Worm (Caenorhabditis elegans) whole organism, L1 larva: ENCODE data around the gene ZC449.4.
A peak's percentile ranks its signal among the peaks of the same experiment; 100 is the strongest.

Experiments used
- C16A3.4 ChIP-seq: fragments of 150-350 bp; optimal IDR thresholded peaks from 2 replicates; lab custom pipeline; 2014; ENCODE audit warnings: missing biosample characterization, missing genetic modification characterization
- aha-1 ChIP-seq: fragments of 150-350 bp; optimal IDR thresholded peaks from 2 replicates; lab custom pipeline; 2014; ENCODE audit warnings: missing biosample characterization, missing genetic modification characterization
- alr-1 ChIP-seq: fragments of 200-800 bp; sonication (Bioruptor generic); optimal IDR thresholded peaks from 2 replicates; lab custom pipeline; 2018; ENCODE audit warnings: borderline replicate concordance, mild to moderate bottlenecking, missing genetic modification characterization, missing compliant biosample characterization
- ama-1 ChIP-seq: fragments of 150-350 bp; optimal IDR thresholded peaks from 2 replicates; lab custom pipeline; 2014
- ceh-63 ChIP-seq: fragments of 200-800 bp; sonication (Bioruptor generic); optimal IDR thresholded peaks from 2 replicates; lab custom pipeline; 2018; ENCODE audit warnings: mild to moderate bottlenecking, missing genetic modification characterization, missing compliant biosample characterization
- ceh-8 ChIP-seq: fragments of 200-800 bp; sonication (Bioruptor generic); optimal IDR thresholded peaks from 2 replicates; lab custom pipeline; 2018; ENCODE audit warnings: mild to moderate bottlenecking, missing genetic modification characterization, moderate library complexity, missing compliant biosample characterization
- ceh-88 ChIP-seq: fragments of 200-800 bp; sonication (Bioruptor generic); IDR thresholded peaks from 2 replicates; pipeline ENCODE4 v1.3.6; 2022; ENCODE audit warnings: missing genetic modification characterization, missing compliant biosample characterization
- ces-1 ChIP-seq: fragments of 150-350 bp; optimal IDR thresholded peaks from 2 replicates; lab custom pipeline; 2014; ENCODE audit warnings: missing biosample characterization, missing genetic modification reagents, missing genetic modification characterization
- dpl-1 ChIP-seq, 3 experiments: fragments of 150-350 bp in 2 of 3; sonication (generic microtip) in 1 of 3; optimal IDR thresholded peaks; 2 replicates each; lab custom pipeline; 2014 to 2017; ENCODE audit warnings: missing biosample characterization in 3 of 3, missing genetic modification characterization in 3 of 3, missing genetic modification reagents in 3 of 3
- efl-1 ChIP-seq, 4 experiments: fragments of 150-350 bp; optimal IDR thresholded peaks in 3 of 4; peaks in 1 of 4; 1 replicate in 1 of 4; 2 replicates in 3 of 4; lab custom pipeline; 2014; ENCODE audit warnings: missing biosample characterization in 2 of 4, missing genetic modification characterization in 2 of 4, missing genetic modification reagents in 2 of 4
- elt-2 ChIP-seq: sonication (generic microtip); optimal IDR thresholded peaks from 2 replicates; lab custom pipeline; 2016; ENCODE audit warnings: missing genetic modification characterization, mild to moderate bottlenecking, inconsistent platforms, missing compliant biosample characterization, missing genetic modification reagents
- ets-5 ChIP-seq: fragments of 200-800 bp; sonication (Bioruptor generic); IDR thresholded peaks from 2 replicates; pipeline ENCODE4 v1.3.6; 2022; ENCODE audit warnings: missing genetic modification characterization, missing compliant biosample characterization
- fkh-10 ChIP-seq: sonication (generic microtip); optimal IDR thresholded peaks from 2 replicates; lab custom pipeline; 2017; ENCODE audit warnings: missing biosample characterization, missing genetic modification reagents, missing genetic modification characterization
- fkh-4 ChIP-seq: sonication (generic microtip); optimal IDR thresholded peaks from 2 replicates; lab custom pipeline; 2016; ENCODE audit warnings: missing compliant biosample characterization, missing genetic modification characterization, borderline replicate concordance
- fos-1 ChIP-seq: fragments of 150-350 bp; optimal IDR thresholded peaks from 2 replicates; lab custom pipeline; 2014; ENCODE audit warnings: missing biosample characterization, missing genetic modification characterization
- hlh-17 ChIP-seq: fragments of 200-800 bp; sonication (Bioruptor generic); optimal IDR thresholded peaks from 2 replicates; lab custom pipeline; 2018; ENCODE audit warnings: missing genetic modification characterization, mild to moderate bottlenecking, missing compliant biosample characterization, moderate library complexity, borderline replicate concordance
- hlh-4 ChIP-seq: sonication (generic microtip); optimal IDR thresholded peaks from 2 replicates; lab custom pipeline; 2016; ENCODE audit warnings: mild to moderate bottlenecking, missing genetic modification characterization, missing compliant biosample characterization
- hpl-2 ChIP-seq: fragments of 150-350 bp; optimal IDR thresholded peaks from 2 replicates; lab custom pipeline; 2014; ENCODE audit warnings: missing biosample characterization, missing genetic modification reagents, missing genetic modification characterization
- isw-1 ChIP-seq: fragments of 200-800 bp; sonication (Bioruptor generic); IDR thresholded peaks from 2 replicates; pipeline ENCODE4 v1.3.6; 2022; ENCODE audit warnings: missing genetic modification characterization, missing compliant biosample characterization
- lin-13 ChIP-seq: fragments of 150-350 bp; optimal IDR thresholded peaks from 2 replicates; lab custom pipeline; 2014; ENCODE audit warnings: missing biosample characterization, missing genetic modification reagents, missing genetic modification characterization
- lin-39 ChIP-seq: fragments of 150-350 bp; optimal IDR thresholded peaks from 2 replicates; lab custom pipeline; 2014; ENCODE audit warnings: missing biosample characterization, missing genetic modification reagents, missing genetic modification characterization
- lir-3 ChIP-seq: sonication (generic microtip); optimal IDR thresholded peaks from 2 replicates; lab custom pipeline; 2016; ENCODE audit warnings: mild to moderate bottlenecking, missing genetic modification characterization, moderate library complexity, missing compliant biosample characterization; ENCODE audit not compliant: poor library complexity
- lsy-2 ChIP-seq, 2 experiments: fragments of 150-350 bp; optimal IDR thresholded peaks; 2 replicates each; lab custom pipeline; 2014; ENCODE audit warnings: missing biosample characterization in 2 of 2, missing genetic modification characterization in 2 of 2
- mab-9 ChIP-seq: fragments of 200-800 bp; sonication (Bioruptor generic); IDR thresholded peaks from 2 replicates; pipeline ENCODE4 v1.3.6; 2022; ENCODE audit warnings: missing genetic modification reagents, missing genetic modification characterization, missing compliant biosample characterization
- mdl-1 ChIP-seq, 2 experiments: fragments of 150-350 bp; optimal IDR thresholded peaks; 2 replicates each; lab custom pipeline; 2014 to 2017; ENCODE audit warnings: missing biosample characterization in 2 of 2, missing genetic modification characterization in 2 of 2, inconsistent platforms in 1 of 2
- mef-2 ChIP-seq: fragments of 150-350 bp; optimal IDR thresholded peaks from 2 replicates; lab custom pipeline; 2014; ENCODE audit warnings: missing biosample characterization, missing genetic modification characterization
- mep-1 ChIP-seq: fragments of 150-350 bp; optimal IDR thresholded peaks from 2 replicates; lab custom pipeline; 2014; ENCODE audit warnings: missing biosample characterization, missing genetic modification characterization
- nhr-11 ChIP-seq: fragments of 150-350 bp; optimal IDR thresholded peaks from 2 replicates; lab custom pipeline; 2014; ENCODE audit warnings: missing biosample characterization, missing genetic modification characterization
- nhr-20 ChIP-seq: sonication (generic microtip); optimal IDR thresholded peaks from 2 replicates; lab custom pipeline; 2016; ENCODE audit warnings: mild to moderate bottlenecking, missing genetic modification characterization, missing compliant biosample characterization
- nhr-47 ChIP-seq: sonication (generic microtip); optimal IDR thresholded peaks from 2 replicates; lab custom pipeline; 2016; ENCODE audit warnings: mild to moderate bottlenecking, missing genetic modification characterization, moderate library complexity, missing compliant biosample characterization
- nhr-71 ChIP-seq: sonication (generic microtip); optimal IDR thresholded peaks from 2 replicates; lab custom pipeline; 2016; ENCODE audit warnings: mild to moderate bottlenecking, missing genetic modification characterization, moderate library complexity, missing compliant biosample characterization
- nhr-76 ChIP-seq: sonication (generic microtip); optimal IDR thresholded peaks from 2 replicates; lab custom pipeline; 2017; ENCODE audit warnings: missing biosample characterization, missing genetic modification characterization
- nhr-84 ChIP-seq: sonication (generic microtip); optimal IDR thresholded peaks from 2 replicates; lab custom pipeline; 2017; ENCODE audit warnings: missing biosample characterization, missing genetic modification characterization
- nhr-85 ChIP-seq: sonication (generic microtip); peaks from one replicate; lab custom pipeline; 2016; ENCODE audit warnings: missing genetic modification characterization, inconsistent platforms, missing compliant biosample characterization
- nhr-90 ChIP-seq: sonication (generic microtip); optimal IDR thresholded peaks from 2 replicates; lab custom pipeline; 2016; ENCODE audit warnings: mild to moderate bottlenecking, missing genetic modification characterization, missing compliant biosample characterization; ENCODE audit not compliant: poor library complexity
- pax-3 ChIP-seq: fragments of 200-800 bp; sonication (Bioruptor generic); optimal IDR thresholded peaks from 2 replicates; lab custom pipeline; 2018; ENCODE audit warnings: mild to moderate bottlenecking, missing genetic modification characterization, moderate library complexity, missing compliant biosample characterization
- pqm-1 ChIP-seq: sonication (generic microtip); optimal IDR thresholded peaks from 3 replicates; lab custom pipeline; 2017; ENCODE audit warnings: missing biosample characterization, missing genetic modification characterization
- rnt-1 ChIP-seq: sonication (generic microtip); optimal IDR thresholded peaks from 2 replicates; lab custom pipeline; 2016; ENCODE audit warnings: mild to moderate bottlenecking, missing genetic modification characterization, moderate library complexity, missing compliant biosample characterization
- skn-1 ChIP-seq: fragments of 150-350 bp; optimal IDR thresholded peaks from 2 replicates; lab custom pipeline; 2014; ENCODE audit warnings: missing biosample characterization, missing genetic modification characterization
- snpc-4 ChIP-seq: fragments of 150-350 bp; optimal IDR thresholded peaks from 2 replicates; lab custom pipeline; 2014; ENCODE audit warnings: missing biosample characterization, missing genetic modification characterization
- snu-23 ChIP-seq: sonication (generic microtip); optimal IDR thresholded peaks from 2 replicates; lab custom pipeline; 2016; ENCODE audit warnings: missing genetic modification characterization, missing compliant biosample characterization
- sox-4 ChIP-seq: sonication (generic microtip); optimal IDR thresholded peaks from 2 replicates; lab custom pipeline; 2016; ENCODE audit warnings: missing genetic modification characterization, missing compliant biosample characterization
- sptf-1 ChIP-seq: fragments of 150-350 bp; optimal IDR thresholded peaks from 2 replicates; lab custom pipeline; 2014; ENCODE audit warnings: missing biosample characterization, missing genetic modification characterization
- tbx-2 ChIP-seq: sonication (generic microtip); optimal IDR thresholded peaks from 2 replicates; lab custom pipeline; 2016; ENCODE audit warnings: missing genetic modification characterization, missing compliant biosample characterization
- tlp-1 ChIP-seq: fragments of 150-350 bp; optimal IDR thresholded peaks from 2 replicates; lab custom pipeline; 2014; ENCODE audit warnings: missing biosample characterization, missing genetic modification characterization
- unc-130 ChIP-seq: fragments of 150-350 bp; optimal IDR thresholded peaks from 2 replicates; lab custom pipeline; 2017; ENCODE audit warnings: missing biosample characterization, missing genetic modification characterization, inconsistent platforms
- unc-98 ChIP-seq: fragments of 200-800 bp; sonication (Bioruptor generic); IDR thresholded peaks from 2 replicates; pipeline ENCODE4 v1.3.6; 2022; ENCODE audit warnings: missing genetic modification characterization, missing compliant biosample characterization
- vab-15 ChIP-seq: sonication (generic microtip); optimal IDR thresholded peaks from 2 replicates; lab custom pipeline; 2017; ENCODE audit warnings: missing genotype, mild to moderate bottlenecking, missing genetic modification characterization, missing compliant biosample characterization
- xbp-1 ChIP-seq: sonication (generic microtip); optimal IDR thresholded peaks from 2 replicates; lab custom pipeline; 2016; ENCODE audit warnings: missing genetic modification characterization, missing compliant biosample characterization
- ztf-4 ChIP-seq: fragments of 150-350 bp; optimal IDR thresholded peaks from 2 replicates; lab custom pipeline; 2014; ENCODE audit warnings: missing biosample characterization, missing genetic modification characterization

The ZC449.4 gene

ce11 chrX:5022682-5023081, 11.1 kb downstream of the ZC449.4 start (continued):
- TF ChIP-seq lsy-2 (tag; optimal IDR thresholded peaks at IDR 0.05; lab: Kevin White, UChicago) (peak; percentile 19 to 53), sptf-1 (tag; lab: Kevin White, UChicago) (no peak), hlh-17 (GFP tag; lab: Kevin White, UChicago) (no peak), snu-23 (GFP tag; lab: Kevin White, UChicago) (peak; percentile 83), elt-2 (tag; lab: Kevin White, UChicago) (peak; percentile 20), fkh-10 (GFP tag; lab: Kevin White, UChicago) (no peak), ceh-88 (GFP tag; lab: Robert Waterston, UW) (no peak), mab-9 (GFP tag; lab: Robert Waterston, UW) (no peak), lin-39 (no peak), dpl-1 (GFP tag; optimal IDR thresholded peaks at IDR 0.05; lab: Kevin White, UChicago) (peak in 1 of 3 experiments; percentile 22), hpl-2 (no peak), mdl-1 (tag; optimal IDR thresholded peaks at IDR 0.05; lab: Kevin White, UChicago) (peak in 1 of 2 experiments; percentile 63), nhr-11 (tag; lab: Kevin White, UChicago) (no peak), ztf-4 (tag; lab: Kevin White, UChicago) (no peak), nhr-76 (tag; lab: Kevin White, UChicago) (no peak), ces-1 (GFP tag; lab: Kevin White, UChicago) (no peak), tlp-1 (tag; lab: Kevin White, UChicago) (no peak), fos-1 (tag; lab: Kevin White, UChicago) (no peak), hlh-4 (tag; lab: Kevin White, UChicago) (no peak), nhr-71 (tag; lab: Kevin White, UChicago) (peak; percentile 68), ceh-8 (GFP tag; lab: Kevin White, UChicago) (no peak), nhr-20 (peak; percentile 68), mep-1 (peak; percentile 49), pax-3 (tag; lab: Kevin White, UChicago) (no peak), lin-13 (peak; percentile 27), skn-1 (tag; lab: Kevin White, UChicago) (no peak), alr-1 (tag; lab: Kevin White, UChicago) (no peak), vab-15 (tag; lab: Kevin White, UChicago) (no peak), ceh-63 (GFP tag; lab: Kevin White, UChicago) (no peak), rnt-1 (tag; lab: Kevin White, UChicago) (peak; percentile 65), isw-1 (GFP tag; lab: Robert Waterston, UW) (no peak), sox-4 (no peak), fkh-4 (tag; lab: Kevin White, UChicago) (no peak), nhr-84 (tag; lab: Kevin White, UChicago) (no peak), xbp-1 (tag; lab: Kevin White, UChicago) (peak; percentile 63), mef-2 (no peak), nhr-90 (tag; lab: Kevin White, UChicago) (no peak), ama-1 (no peak), efl-1 (optimal IDR thresholded peaks at IDR 0.05; lab: Kevin White, UChicago) (peak; percentile 7 to 23), efl-1 (GFP tag; optimal IDR thresholded peaks at IDR 0.05 in 1 of 2; lab: Kevin White, UChicago) (peak in 1 of 2 experiments; percentile 89), nhr-85 (tag; lab: Kevin White, UChicago) (peak; percentile 69), unc-130 (peak; percentile 38), lir-3 (tag; lab: Kevin White, UChicago) (peak; percentile 6), nhr-47 (tag; lab: Kevin White, UChicago) (peak; percentile 67), snpc-4 (tag; lab: Kevin White, UChicago) (no peak), pqm-1 (tag; lab: Kevin White, UChicago) (no peak), ets-5 (no peak), aha-1 (tag; lab: Kevin White, UChicago) (no peak), unc-98 (GFP tag; lab: Robert Waterston, UW) (no peak), tbx-2 (tag; lab: Kevin White, UChicago) (peak; percentile 54), C16A3.4 (tag; lab: Kevin White, UChicago) (peak; percentile 66)
